Worm (Caenorhabditis elegans) whole organism, late embryonic: ENCODE data around the gene sdz-26.

ENCODE experiments used
- C08G9.2 ChIP-seq: sonication (generic microtip); optimal IDR thresholded peaks from 2 replicates; lab custom pipeline; 2016; ENCODE audit warnings: mild to moderate bottlenecking, missing genetic modification characterization, moderate library complexity, missing compliant biosample characterization
- C38D4.7 ChIP-seq: fragments of 200-800 bp; sonication (Bioruptor generic); optimal IDR thresholded peaks from 2 replicates; lab custom pipeline; 2018; ENCODE audit warnings: mild to moderate bottlenecking, missing genetic modification characterization, moderate library complexity, missing compliant biosample characterization
- F13H6.1 ChIP-seq: sonication (generic microtip); optimal IDR thresholded peaks from 2 replicates; lab custom pipeline; 2016; ENCODE audit warnings: missing genetic modification characterization, missing compliant biosample characterization
- K02D7.2 ChIP-seq: sonication (generic microtip); optimal IDR thresholded peaks from 2 replicates; lab custom pipeline; 2017; ENCODE audit warnings: mild to moderate bottlenecking, missing genetic modification characterization, missing compliant biosample characterization
- T23F11.4 ChIP-seq: fragments of 200-800 bp; sonication (Bioruptor generic); optimal IDR thresholded peaks from 2 replicates; lab custom pipeline; 2018; ENCODE audit warnings: mild to moderate bottlenecking, missing genetic modification characterization, missing compliant biosample characterization
- ama-1 ChIP-seq: fragments of 150-350 bp; optimal IDR thresholded peaks from 2 replicates; lab custom pipeline; 2014
- ceh-14 ChIP-seq: sonication (generic microtip); optimal IDR thresholded peaks from 2 replicates; lab custom pipeline; 2016; ENCODE audit warnings: missing genotype, missing genetic modification characterization, missing compliant biosample characterization
- ceh-18 ChIP-seq: sonication (generic microtip); optimal IDR thresholded peaks from 2 replicates; lab custom pipeline; 2016; ENCODE audit warnings: missing genetic modification characterization, missing compliant biosample characterization
- ceh-19 ChIP-seq: fragments of 200-800 bp; sonication (Bioruptor generic); optimal IDR thresholded peaks from 2 replicates; lab custom pipeline; 2018; ENCODE audit warnings: mild to moderate bottlenecking, missing genetic modification characterization, missing compliant biosample characterization
- ceh-2 ChIP-seq: sonication (generic microtip); optimal IDR thresholded peaks from 2 replicates; lab custom pipeline; 2016; ENCODE audit warnings: missing genotype, missing genetic modification characterization, missing compliant biosample characterization
- ceh-22 ChIP-seq: sonication (generic microtip); optimal IDR thresholded peaks from 2 replicates; lab custom pipeline; 2017; ENCODE audit warnings: missing biosample characterization, missing genetic modification characterization
- ceh-24 ChIP-seq: sonication (generic microtip); optimal IDR thresholded peaks from 2 replicates; lab custom pipeline; 2016; ENCODE audit warnings: mild to moderate bottlenecking, missing genetic modification characterization, missing compliant biosample characterization
- ceh-30 ChIP-seq: fragments of 150-350 bp; optimal IDR thresholded peaks from 2 replicates; lab custom pipeline; 2014; ENCODE audit warnings: missing biosample characterization, missing genetic modification characterization
- ceh-45 ChIP-seq: fragments of 200-800 bp; sonication (Bioruptor generic); IDR thresholded peaks from 2 replicates; pipeline ENCODE4 v1.3.6; 2022; ENCODE audit warnings: missing genetic modification reagents, missing genetic modification characterization, missing compliant biosample characterization
- ceh-6 ChIP-seq: fragments of 200-800 bp; sonication (Bioruptor generic); optimal IDR thresholded peaks from 2 replicates; lab custom pipeline; 2018; ENCODE audit warnings: mild to moderate bottlenecking, missing genetic modification characterization, missing compliant biosample characterization
- ceh-9 ChIP-seq: sonication (generic microtip); optimal IDR thresholded peaks from 2 replicates; lab custom pipeline; 2016; ENCODE audit warnings: mild to moderate bottlenecking, missing genetic modification characterization, inconsistent platforms, missing compliant biosample characterization
- che-1 ChIP-seq: sonication (generic microtip); optimal IDR thresholded peaks from 2 replicates; lab custom pipeline; 2016; ENCODE audit warnings: mild to moderate bottlenecking, missing genetic modification characterization, missing compliant biosample characterization
- dmd-4 ChIP-seq: sonication (generic microtip); optimal IDR thresholded peaks from 2 replicates; lab custom pipeline; 2016; ENCODE audit warnings: borderline replicate concordance, missing genetic modification characterization, missing compliant biosample characterization
- dve-1 ChIP-seq: sonication (generic microtip); optimal IDR thresholded peaks from 2 replicates; lab custom pipeline; 2017; ENCODE audit warnings: antibody characterized with exemption, mild to moderate bottlenecking, missing genetic modification characterization, missing compliant biosample characterization
- elt-2 ChIP-seq: sonication (generic microtip); optimal IDR thresholded peaks from 2 replicates; lab custom pipeline; 2016; ENCODE audit warnings: missing genetic modification reagents, missing genetic modification characterization, missing compliant biosample characterization
- elt-4 ChIP-seq: sonication (generic microtip); optimal IDR thresholded peaks from 2 replicates; lab custom pipeline; 2016; ENCODE audit warnings: missing genetic modification characterization, missing compliant biosample characterization
- ets-4 ChIP-seq: sonication (generic microtip); optimal IDR thresholded peaks from 2 replicates; lab custom pipeline; 2016; ENCODE audit warnings: missing genetic modification characterization, missing compliant biosample characterization
- fax-1 ChIP-seq: sonication (generic microtip); optimal IDR thresholded peaks from 2 replicates; lab custom pipeline; 2016; ENCODE audit warnings: missing genotype, missing genetic modification characterization, missing compliant biosample characterization
- fkh-6 ChIP-seq: sonication (generic microtip); optimal IDR thresholded peaks from 2 replicates; lab custom pipeline; 2016; ENCODE audit warnings: missing genetic modification characterization, missing compliant biosample characterization
- hlh-13 ChIP-seq: fragments of 200-800 bp; sonication (Bioruptor generic); optimal IDR thresholded peaks from 2 replicates; lab custom pipeline; 2018; ENCODE audit warnings: mild to moderate bottlenecking, missing genetic modification characterization, missing compliant biosample characterization
- hlh-6 ChIP-seq: sonication (generic microtip); optimal IDR thresholded peaks from 2 replicates; lab custom pipeline; 2016; ENCODE audit warnings: missing genotype, missing genetic modification characterization, missing compliant biosample characterization
- hlh-8 ChIP-seq: sonication (generic microtip); optimal IDR thresholded peaks from 2 replicates; lab custom pipeline; 2016; ENCODE audit warnings: missing genotype, missing genetic modification characterization, missing compliant biosample characterization
- madf-2 ChIP-seq: sonication (generic microtip); optimal IDR thresholded peaks from 2 replicates; lab custom pipeline; 2017; ENCODE audit warnings: missing genetic modification characterization, missing compliant biosample characterization
- nhr-232 ChIP-seq: sonication (generic microtip); optimal IDR thresholded peaks from 2 replicates; lab custom pipeline; 2016; ENCODE audit warnings: missing genetic modification characterization, missing compliant biosample characterization
- npax-4 ChIP-seq: sonication (generic microtip); optimal IDR thresholded peaks from 2 replicates; lab custom pipeline; 2016; ENCODE audit warnings: missing genetic modification characterization, missing compliant biosample characterization
- odd-2 ChIP-seq: sonication (generic microtip); optimal IDR thresholded peaks from 2 replicates; lab custom pipeline; 2017; ENCODE audit warnings: antibody characterized with exemption, mild to moderate bottlenecking, missing genetic modification characterization, missing compliant biosample characterization
- pat-9 ChIP-seq: fragments of 200-800 bp; sonication (Bioruptor generic); optimal IDR thresholded peaks from 2 replicates; lab custom pipeline; 2018; ENCODE audit warnings: mild to moderate bottlenecking, missing genetic modification characterization, moderate library complexity, missing compliant biosample characterization
- pha-4 ChIP-seq: fragments of 150-350 bp; optimal IDR thresholded peaks from 2 replicates; lab custom pipeline; 2018; ENCODE audit warnings: missing biosample characterization, missing genetic modification reagents, missing genetic modification characterization
- pqm-1 ChIP-seq: sonication (generic microtip); optimal IDR thresholded peaks from 2 replicates; lab custom pipeline; 2016; ENCODE audit warnings: missing genetic modification characterization, missing compliant biosample characterization
- pros-1 ChIP-seq: fragments of 150-350 bp; optimal IDR thresholded peaks from 2 replicates; lab custom pipeline; 2014; ENCODE audit warnings: missing biosample characterization, missing genetic modification reagents, missing genetic modification characterization
- ref-2 ChIP-seq: sonication (generic microtip); optimal IDR thresholded peaks from 2 replicates; lab custom pipeline; 2016; ENCODE audit warnings: missing genetic modification characterization, missing compliant biosample characterization
- rnt-1 ChIP-seq: sonication (generic microtip); optimal IDR thresholded peaks from 2 replicates; lab custom pipeline; 2016; ENCODE audit warnings: missing genetic modification characterization, missing compliant biosample characterization
- sdc-2 ChIP-seq: sonication (generic microtip); optimal IDR thresholded peaks from 2 replicates; lab custom pipeline; 2016; ENCODE audit warnings: missing genotype, missing genetic modification characterization, missing compliant biosample characterization
- syd-9 ChIP-seq: sonication (generic microtip); optimal IDR thresholded peaks from 2 replicates; lab custom pipeline; 2016; ENCODE audit warnings: mild to moderate bottlenecking, missing genetic modification characterization, moderate library complexity, missing compliant biosample characterization
- tbx-2 ChIP-seq: sonication (generic microtip); optimal IDR thresholded peaks from 2 replicates; lab custom pipeline; 2016; ENCODE audit warnings: missing genetic modification characterization, missing compliant biosample characterization
- unc-3 ChIP-seq, 2 experiments: fragments of 200-800 bp in 1 of 2; sonication (Bioruptor generic) in 1 of 2; sonication (generic microtip) in 1 of 2; conservative IDR thresholded peaks in 1 of 2; optimal IDR thresholded peaks in 1 of 2; 2 replicates each; pipeline versions ENCODE4 v1.3.6 to Lab custom; 2016 to 2022; ENCODE audit warnings: missing compliant biosample characterization in 2 of 2, missing genetic modification characterization in 2 of 2, missing genetic modification reagents in 1 of 2
- unc-42 ChIP-seq: sonication (generic microtip); optimal IDR thresholded peaks from 2 replicates; lab custom pipeline; 2016; ENCODE audit warnings: missing genotype, missing genetic modification characterization, missing compliant biosample characterization
- unc-55 ChIP-seq: sonication (generic microtip); optimal IDR thresholded peaks from 2 replicates; lab custom pipeline; 2017; ENCODE audit warnings: missing biosample characterization, missing genetic modification reagents, missing genetic modification characterization
- unc-86 ChIP-seq: sonication (generic microtip); optimal IDR thresholded peaks from 2 replicates; lab custom pipeline; 2016; ENCODE audit warnings: missing genetic modification characterization, missing compliant biosample characterization
- zip-5 ChIP-seq: sonication (generic microtip); optimal IDR thresholded peaks from 2 replicates; lab custom pipeline; 2016; ENCODE audit warnings: missing genetic modification characterization, missing compliant biosample characterization
- ztf-16 ChIP-seq: sonication (generic microtip); optimal IDR thresholded peaks from 2 replicates; lab custom pipeline; 2017; ENCODE audit warnings: missing genetic modification characterization, missing compliant biosample characterization

The sdz-26 gene

ce11 chrII:14349356-14349923 lies 32.1 kb upstream of the sdz-26 start, which contains the start of the genes Y54G11A.17, lin-7 and elof-1 (continued):
- no peak for TF ChIP-seq fkh-6 (tag; lab: Kevin White, UChicago)

DNA sequence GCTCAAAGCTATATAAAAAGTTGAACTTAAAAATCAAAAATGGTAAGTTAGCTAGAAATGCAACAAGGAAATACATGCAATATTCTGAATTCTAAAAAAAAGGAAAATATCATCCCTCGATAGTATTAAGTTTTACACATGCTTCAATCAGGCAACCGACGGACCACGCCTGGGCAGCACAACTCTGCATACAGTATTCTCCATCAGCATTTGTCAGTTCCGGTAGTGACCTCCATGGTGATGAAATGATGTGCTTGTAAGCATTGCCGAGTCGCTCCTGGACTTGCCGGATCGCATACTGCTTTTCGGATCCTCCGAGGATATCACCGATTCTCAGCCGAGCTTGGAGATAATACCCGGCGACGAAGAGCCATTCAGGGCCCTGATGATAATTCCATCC lies 30.8 kb upstream of the sdz-26 start:
- TF ChIP-seq hlh-13 (GFP tag; lab: Kevin White, UChicago) (no peak), hlh-6 (tag; lab: Kevin White, UChicago) (no peak)

ce11 chrII:14351352-14351751 lies 30.2 kb upstream of the sdz-26 start:
- no peak for TF ChIP-seq zip-5 (tag; lab: Kevin White, UChicago)
- TF ChIP-seq T23F11.4, result no peak
- TF ChIP-seq ets-4, result no peak
- no peak for TF ChIP-seq pha-4 (tag; lab: Kevin White, UChicago)
- no peak for TF ChIP-seq sdc-2 (tag; lab: Kevin White, UChicago)
- no peak for TF ChIP-seq ceh-18 (tag; lab: Kevin White, UChicago)
- no peak for TF ChIP-seq ceh-24 (tag; lab: Kevin White, UChicago)
- TF ChIP-seq npax-4, result no peak
- no peak for TF ChIP-seq C08G9.2
- no peak for TF ChIP-seq dve-1 (tag; lab: Kevin White, UChicago)
- TF ChIP-seq K02D7.2 (tag; lab: Kevin White, UChicago), result no peak
- no peak for TF ChIP-seq madf-2 (tag; lab: Kevin White, UChicago)
- TF ChIP-seq ceh-22 (tag; lab: Kevin White, UChicago), result no peak
- TF ChIP-seq F13H6.1 (tag; lab: Kevin White, UChicago), result no peak
- no peak for TF ChIP-seq hlh-6 (tag; lab: Kevin White, UChicago)

DNA sequence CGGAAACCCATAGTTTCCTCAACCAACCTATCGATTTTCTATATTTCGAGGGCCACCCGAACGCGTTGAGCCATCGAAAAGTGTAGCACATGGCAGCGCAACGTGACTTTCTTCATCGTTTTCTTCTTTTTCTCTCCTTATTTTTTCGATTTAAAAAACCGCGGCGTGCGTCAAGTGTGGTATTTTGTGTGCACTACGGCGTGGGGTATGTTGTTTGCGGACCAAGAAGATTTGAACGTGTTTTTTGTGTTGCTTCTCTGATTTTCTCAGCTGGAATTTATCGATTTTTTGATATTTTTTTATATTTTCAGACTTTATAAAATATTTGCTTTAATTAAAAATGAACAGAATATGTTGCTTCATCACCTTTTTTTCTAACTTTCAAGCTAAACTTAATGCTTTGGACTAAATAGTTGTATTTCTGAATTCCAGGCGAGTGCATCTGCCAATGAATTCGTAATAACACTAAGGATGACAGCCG lies 23.6 kb upstream of the sdz-26 start, which contains the start of the genes agl-1 and pfs-2:
Gene agl-1, minus strand, starts transcription at position 178 of the 481 bp plus-strand sequence.
Gene pfs-2, plus strand, starts transcription at position 431 of the 481 bp plus-strand sequence.
- TF ChIP-seq fax-1 (peak; percentile 11), ztf-16 (no peak), ceh-45 (no peak), ref-2 (tag; lab: Kevin White, UChicago) (peak; percentile 7), npax-4 (no peak), pha-4 (tag; lab: Kevin White, UChicago) (no peak), unc-55 (no peak), pqm-1 (no peak), hlh-13 (GFP tag; lab: Kevin White, UChicago) (no peak), tbx-2 (tag; lab: Kevin White, UChicago) (no peak), hlh-6 (tag; lab: Kevin White, UChicago) (no peak), unc-86 (tag; lab: Kevin White, UChicago) (peak; percentile 21), ceh-6 (no peak), pat-9 (peak; percentile 11), hlh-8 (tag; lab: Kevin White, UChicago) (no peak), rnt-1 (tag; lab: Kevin White, UChicago) (peak; percentile 21), T23F11.4 (no peak), che-1 (no peak), ceh-2 (no peak), ceh-14 (tag; lab: Kevin White, UChicago) (peak; percentile 17), nhr-232 (no peak), fkh-6 (tag; lab: Kevin White, UChicago) (no peak), elt-4 (tag; lab: Kevin White, UChicago) (no peak), ceh-30 (tag; lab: Kevin White, UChicago) (no peak), ama-1 (lab: Kevin White, UChicago) (no peak), madf-2 (tag; lab: Kevin White, UChicago) (peak; percentile 21), C38D4.7 (GFP tag; lab: Kevin White, UChicago) (no peak), pros-1 (tag; lab: Kevin White, UChicago) (no peak), dmd-4 (tag; lab: Kevin White, UChicago) (no peak), ceh-19 (GFP tag; lab: Kevin White, UChicago) (no peak), ceh-9 (no peak), elt-2 (tag; lab: Kevin White, UChicago) (peak; percentile 42), unc-3 (GFP tag; conservative IDR thresholded peaks at IDR 0.05; lab: Robert Waterston, UW) (no peak), unc-3 (tag; optimal IDR thresholded peaks at IDR 0.05; lab: Kevin White, UChicago) (no peak), ceh-18 (tag; lab: Kevin White, UChicago) (peak; percentile 64), unc-42 (peak; percentile 10), syd-9 (no peak), odd-2 (tag; lab: Kevin White, UChicago) (no peak)
